Fruit fly (Drosophila melanogaster): ENCODE measurements around the gene CG33257.

CG33257 gene

DNA sequence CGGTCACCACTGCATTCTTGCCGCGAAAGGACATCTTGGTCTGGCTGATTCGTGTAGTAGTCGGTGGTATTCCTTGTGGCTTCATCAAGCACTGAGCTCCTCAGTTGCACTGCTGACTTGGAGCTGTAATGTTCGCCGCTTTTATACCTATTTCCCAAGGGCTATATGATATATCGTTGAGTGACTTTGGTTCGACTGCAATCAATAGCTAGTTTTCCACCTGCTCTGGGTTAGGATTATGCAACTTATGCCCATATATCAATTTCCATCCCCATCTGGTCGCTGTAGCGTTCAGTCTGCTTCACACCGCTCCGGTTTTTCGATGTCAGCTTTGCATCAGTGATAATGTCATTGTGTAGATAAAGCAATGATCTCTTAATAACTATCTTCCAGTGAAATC, 8.1 kb downstream of the CG33257 start, which contains the start of gene Pdh:
Gene Pdh, minus strand, starts transcription at position 101 of the 400 bp plus-strand sequence.
- TF ChIP-seq cic (GFP tag; optimal IDR thresholded peaks at IDR 0.05) (no peak), CG14711 (tag; optimal IDR thresholded peaks at IDR 0.05) (no peak), pad (GFP tag; optimal IDR thresholded peaks at IDR 0.05) (no peak), bab1 (GFP tag; optimal IDR thresholded peaks at IDR 0.05) (no peak), CG1620 (GFP tag; optimal IDR thresholded peaks at IDR 0.05) (no peak), cnc (optimal IDR thresholded peaks at IDR 0.05) (no peak), CG33017 (tag; optimal IDR thresholded peaks at IDR 0.05) (no peak), CG7101 (tag; optimal IDR thresholded peaks at IDR 0.05) (no peak), toe (GFP tag; optimal IDR thresholded peaks at IDR 0.05) (no peak), CG12768 (GFP tag; optimal IDR thresholded peaks at IDR 0.05) (no peak), Mnt (GFP tag; optimal IDR thresholded peaks at IDR 0.05) (no peak), kay (GFP tag; ENCODE audit: borderline replicate concordance) (no peak), CG7045 (GFP tag; optimal IDR thresholded peaks at IDR 0.05) (no peak), Hr96 (GFP tag; optimal IDR thresholded peaks at IDR 0.05) (no peak), Clk (GFP tag; optimal IDR thresholded peaks at IDR 0.05) (no peak), tj (GFP tag; optimal IDR thresholded peaks at IDR 0.05) (no peak)

DNA sequence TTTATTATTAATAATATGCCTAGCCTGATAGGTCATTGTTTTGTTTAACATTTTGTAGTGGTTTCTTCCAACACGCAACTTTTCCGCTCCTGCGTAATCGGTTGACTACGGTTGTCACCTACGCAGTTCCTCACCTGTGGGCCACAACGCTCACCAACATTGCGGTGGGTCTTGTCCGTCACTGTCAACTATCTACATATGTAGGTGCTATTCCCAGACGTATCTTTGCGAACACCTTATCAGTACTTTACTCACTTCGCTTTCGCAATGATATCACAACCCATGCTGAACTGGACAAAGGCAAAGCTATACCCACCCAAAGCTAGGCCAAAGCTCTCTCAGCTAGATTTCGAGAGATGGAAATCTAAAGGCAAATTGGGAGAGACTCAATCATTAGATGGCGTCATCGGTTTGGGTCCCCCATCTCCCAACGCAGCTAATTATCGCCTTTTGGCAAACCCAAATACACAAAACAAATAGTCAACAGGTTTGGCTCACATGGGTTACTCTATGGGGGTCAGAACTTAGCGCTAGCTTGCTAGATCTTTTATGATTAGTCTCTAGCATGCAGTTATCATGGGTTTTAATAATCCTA, 10.1 kb downstream of the CG33257 start:
- TF ChIP-seq CG33017 (tag; optimal IDR thresholded peaks at IDR 0.05) (peak; percentile 7), cic (GFP tag; optimal IDR thresholded peaks at IDR 0.05) (no peak), CG5204 (GFP tag; optimal IDR thresholded peaks at IDR 0.05) (no peak), tj (GFP tag; optimal IDR thresholded peaks at IDR 0.05) (no peak), CG11617 (GFP tag; optimal IDR thresholded peaks at IDR 0.05) (no peak), kay (GFP tag; ENCODE audit: borderline replicate concordance) (peak; percentile 88), toe (GFP tag; optimal IDR thresholded peaks at IDR 0.05) (no peak), CG7045 (GFP tag; optimal IDR thresholded peaks at IDR 0.05) (no peak), Crg-1 (GFP tag; optimal IDR thresholded peaks at IDR 0.05) (no peak), CG1620 (GFP tag; optimal IDR thresholded peaks at IDR 0.05) (no peak), Hr96 (GFP tag; optimal IDR thresholded peaks at IDR 0.05) (no peak), CG14711 (tag; optimal IDR thresholded peaks at IDR 0.05) (no peak), pad (GFP tag; optimal IDR thresholded peaks at IDR 0.05) (no peak), Mnt (GFP tag; optimal IDR thresholded peaks at IDR 0.05) (peak; percentile 14), bab1 (GFP tag; optimal IDR thresholded peaks at IDR 0.05) (no peak), ovo (GFP tag; optimal IDR thresholded peaks at IDR 0.05) (no peak), CG7101 (tag; optimal IDR thresholded peaks at IDR 0.05) (peak; percentile 13), cnc (optimal IDR thresholded peaks at IDR 0.05) (no peak), CG12768 (GFP tag; optimal IDR thresholded peaks at IDR 0.05) (peak; percentile 18), Clk (GFP tag; optimal IDR thresholded peaks at IDR 0.05) (no peak)

DNA sequence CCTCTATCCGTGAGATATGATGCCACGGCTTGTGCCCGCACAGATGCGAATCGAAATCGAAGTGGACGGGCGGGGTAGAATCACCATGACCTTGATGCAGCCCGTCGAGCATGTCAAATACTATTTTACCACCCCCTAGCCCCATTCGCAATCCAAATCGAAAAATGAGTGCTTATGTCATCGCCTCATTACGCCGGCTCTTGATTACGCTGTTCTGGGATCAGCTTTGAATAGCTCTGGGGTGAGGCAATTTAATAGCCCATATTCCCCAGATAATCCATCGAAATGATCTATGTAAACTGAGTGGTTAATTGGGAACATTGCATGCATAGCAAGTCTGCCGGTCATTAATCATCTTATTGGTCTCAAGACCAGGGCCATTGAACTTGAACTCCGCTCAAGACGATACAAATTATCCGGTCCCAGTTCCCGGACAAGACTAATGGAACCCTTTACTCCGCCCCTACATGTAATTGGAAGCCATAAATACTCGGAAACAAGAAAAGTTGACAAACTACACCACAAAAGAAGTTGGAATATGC, 11.1 kb downstream of the CG33257 start:
- TF ChIP-seq CG7101 (tag; optimal IDR thresholded peaks at IDR 0.05) = no peak
- TF ChIP-seq Crg-1 (GFP tag; optimal IDR thresholded peaks at IDR 0.05) = no peak
- no peak for TF ChIP-seq Clk (GFP tag; optimal IDR thresholded peaks at IDR 0.05)
- no peak for TF ChIP-seq cic (GFP tag; optimal IDR thresholded peaks at IDR 0.05)
- no peak for TF ChIP-seq CG14711 (tag; optimal IDR thresholded peaks at IDR 0.05)
- TF ChIP-seq CG5204 (GFP tag; optimal IDR thresholded peaks at IDR 0.05) = no peak
- no peak for TF ChIP-seq bab1 (GFP tag; optimal IDR thresholded peaks at IDR 0.05)
- no peak for TF ChIP-seq Hr96 (GFP tag; optimal IDR thresholded peaks at IDR 0.05)
- no peak for TF ChIP-seq ovo (GFP tag; optimal IDR thresholded peaks at IDR 0.05)
- no peak for TF ChIP-seq CG33017 (tag; optimal IDR thresholded peaks at IDR 0.05)
- no peak for TF ChIP-seq CG1620 (GFP tag; optimal IDR thresholded peaks at IDR 0.05)
- no peak for TF ChIP-seq kay (GFP tag; ENCODE audit: borderline replicate concordance)

DNA sequence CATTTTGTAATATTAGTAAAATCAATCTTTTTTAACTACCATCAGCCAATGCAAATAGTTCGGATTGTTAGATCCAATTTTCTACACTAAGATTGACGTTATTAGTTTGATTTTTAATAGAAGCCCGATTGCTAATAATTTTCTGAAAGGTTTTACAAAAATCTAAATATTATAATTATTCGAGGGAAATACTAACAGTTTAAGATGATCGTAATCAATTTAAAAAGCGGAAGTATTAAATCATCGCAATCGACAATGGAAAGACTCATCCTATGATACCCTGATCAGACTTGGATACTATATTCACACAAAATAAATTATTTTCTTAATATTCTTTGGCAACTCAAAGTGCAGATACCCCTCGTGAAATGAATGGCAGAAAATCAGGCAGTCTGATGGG, 11.7 kb downstream of the CG33257 start:
- no peak for TF ChIP-seq CG5204 (GFP tag; optimal IDR thresholded peaks at IDR 0.05)
- no peak for TF ChIP-seq CG7045 (GFP tag; optimal IDR thresholded peaks at IDR 0.05)
- no peak for TF ChIP-seq CG7101 (tag; optimal IDR thresholded peaks at IDR 0.05)
- TF ChIP-seq toe (GFP tag; optimal IDR thresholded peaks at IDR 0.05) = no peak
- TF ChIP-seq CG12768 (GFP tag; optimal IDR thresholded peaks at IDR 0.05) = no peak
- TF ChIP-seq Crg-1 (GFP tag; optimal IDR thresholded peaks at IDR 0.05) = no peak
- TF ChIP-seq pad (GFP tag; optimal IDR thresholded peaks at IDR 0.05) = no peak
- no peak for TF ChIP-seq cnc (optimal IDR thresholded peaks at IDR 0.05)
- TF ChIP-seq Hr96 (GFP tag; optimal IDR thresholded peaks at IDR 0.05) = no peak
- TF ChIP-seq CG11617 (GFP tag; optimal IDR thresholded peaks at IDR 0.05) = no peak
- no peak for TF ChIP-seq kay (GFP tag; ENCODE audit: borderline replicate concordance)
- TF ChIP-seq bab1 (GFP tag; optimal IDR thresholded peaks at IDR 0.05) = no peak
- TF ChIP-seq CG14711 (tag; optimal IDR thresholded peaks at IDR 0.05) = no peak

DNA sequence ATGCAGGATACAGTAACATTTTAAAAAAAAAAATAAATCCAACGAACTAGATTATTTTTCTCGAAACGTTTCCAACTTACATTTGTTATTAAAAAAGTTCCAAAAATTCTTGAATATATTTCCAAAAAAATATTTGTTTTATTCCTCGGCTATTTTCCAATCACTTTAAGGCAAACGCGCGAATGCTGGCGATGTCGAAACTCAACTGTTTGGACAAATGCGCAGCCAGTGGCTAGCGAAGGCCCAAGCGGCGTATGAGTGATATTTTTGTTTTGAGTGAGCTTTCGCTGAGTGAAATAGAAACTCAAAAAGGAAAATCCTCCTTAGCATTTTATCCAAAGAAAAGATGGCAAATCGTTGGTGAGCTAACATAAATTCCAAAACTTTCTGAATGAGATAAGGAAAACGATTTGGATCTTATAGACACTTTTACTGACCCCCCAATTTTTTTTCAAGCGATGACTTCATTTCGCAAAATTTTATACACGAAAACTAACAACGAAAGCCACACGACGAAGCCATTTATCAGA, 13.2 kb downstream of the CG33257 start, which contains the start of gene ringer:
Gene ringer, minus strand, starts transcription at position 210 of the 530 bp plus-strand sequence.
- TF ChIP-seq CG33017 (tag; optimal IDR thresholded peaks at IDR 0.05) (peak; percentile 43), cnc (optimal IDR thresholded peaks at IDR 0.05) (no peak), ovo (GFP tag; optimal IDR thresholded peaks at IDR 0.05) (no peak), CG12768 (GFP tag; optimal IDR thresholded peaks at IDR 0.05) (no peak)

DNA sequence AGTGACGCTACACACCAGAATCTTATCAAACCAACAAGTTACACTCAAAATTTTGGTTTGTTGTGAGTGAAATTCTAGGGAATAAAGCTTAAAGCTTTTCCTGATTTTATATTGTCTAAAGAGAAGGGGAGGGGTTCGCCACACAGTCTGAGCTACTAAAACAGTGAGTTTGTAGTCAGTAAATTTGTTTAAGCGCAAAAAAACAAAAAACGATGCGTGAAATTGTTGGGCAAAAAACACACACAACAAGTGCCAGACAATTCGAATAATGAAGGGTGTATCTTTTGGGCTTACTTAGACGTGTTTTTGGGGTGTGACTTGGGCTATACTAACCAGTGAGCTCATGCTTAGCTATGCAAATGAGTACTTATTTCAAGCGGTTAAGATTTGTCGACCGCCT, 13.7 kb downstream of the CG33257 start:
- no peak for TF ChIP-seq CG7045 (GFP tag; optimal IDR thresholded peaks at IDR 0.05)
- peak; percentile 39 for TF ChIP-seq CG12768 (GFP tag; optimal IDR thresholded peaks at IDR 0.05)
- TF ChIP-seq kay (GFP tag; ENCODE audit: borderline replicate concordance) = peak; percentile 92
